Worm (Caenorhabditis elegans): ENCODE data around the gene sru-22.
"Not testable (repeated sequence)": the region's sequence is repeated elsewhere in the genome, so short reads cannot be mapped to it uniquely, and the experiment has no call there.

DNA sequence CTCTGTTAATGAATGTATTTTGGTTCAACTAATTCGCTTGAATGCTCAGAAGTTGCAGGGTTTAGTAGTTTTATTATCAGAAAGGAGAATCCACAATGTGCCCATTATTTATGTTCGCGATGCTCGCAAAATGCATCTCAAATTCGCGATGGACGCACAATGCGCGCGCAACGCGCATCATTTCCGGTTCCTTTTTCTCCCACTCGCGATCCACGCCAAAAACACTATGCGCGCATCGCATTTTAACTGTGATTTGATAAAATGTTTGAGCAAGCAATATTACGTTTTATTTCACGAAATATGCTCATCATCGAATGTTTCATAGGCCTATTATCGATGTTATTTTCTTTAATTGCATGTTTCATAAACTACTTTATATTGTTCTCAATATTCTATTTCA lies 44.9 kb downstream of the sru-22 start, which contains the start of gene srbc-77:
- TF ChIP-seq him-1, W03F9.2, dao-5 (tag; optimal IDR thresholded peaks at IDR 0.05): not testable (repeated sequence)
